Fruit fly (Drosophila melanogaster): ENCODE results near the gene CG42590.

DNA sequence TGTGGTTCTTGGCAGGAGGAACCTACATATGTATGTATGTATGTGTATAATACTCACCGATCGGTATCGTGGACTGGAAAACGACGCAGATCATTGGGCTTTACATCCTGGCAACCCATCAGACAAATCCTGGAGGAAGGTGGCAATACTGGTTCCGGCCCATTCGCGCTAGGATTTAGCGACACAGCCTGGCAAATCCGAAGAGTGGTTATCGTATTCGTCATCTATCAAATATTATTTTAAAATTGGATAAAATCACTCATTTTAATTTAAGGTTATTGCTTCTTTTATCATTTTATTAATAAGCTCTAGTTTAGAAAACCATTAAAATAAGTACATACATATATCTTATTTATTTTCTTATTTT lies 11.3 kb downstream of the CG42590 start:
- no peak for TF ChIP-seq CG8478 (optimal IDR thresholded peaks at IDR 0.05)
- no peak for TF ChIP-seq EcR (GFP tag; optimal IDR thresholded peaks at IDR 0.05)
